Worm (Caenorhabditis elegans) whole organism, L2 larva: ENCODE data around the gene ifp-1.

Experiments used
- C34F6.9 ChIP-seq: fragments of 150-350 bp; optimal IDR thresholded peaks from 2 replicates; lab custom pipeline; 2014; ENCODE audit warnings: missing biosample characterization, missing genetic modification characterization
- F13H6.1 ChIP-seq: sonication (generic microtip); optimal IDR thresholded peaks from 2 replicates; lab custom pipeline; 2016; ENCODE audit warnings: missing genetic modification characterization, missing compliant biosample characterization
- R02D3.7 ChIP-seq: fragments of 150-350 bp; optimal IDR thresholded peaks from 2 replicates; lab custom pipeline; 2014; ENCODE audit warnings: missing biosample characterization, missing genetic modification characterization
- ZK546.5 ChIP-seq: sonication (generic microtip); optimal IDR thresholded peaks from 2 replicates; lab custom pipeline; 2017; ENCODE audit warnings: missing biosample characterization, missing genetic modification characterization
- aly-2 ChIP-seq: fragments of 150-350 bp; optimal IDR thresholded peaks from 2 replicates; lab custom pipeline; 2014; ENCODE audit warnings: missing biosample characterization, missing genetic modification characterization
- ama-1 ChIP-seq: fragments of 150-350 bp; optimal IDR thresholded peaks from 2 replicates; lab custom pipeline; 2018; ENCODE audit warnings: inconsistent platforms
- blmp-1 ChIP-seq: sonication (generic microtip); optimal IDR thresholded peaks from 2 replicates; lab custom pipeline; 2017; ENCODE audit warnings: missing genetic modification characterization, mild to moderate bottlenecking, missing compliant biosample characterization, antibody characterized with exemption, moderate library complexity; ENCODE audit not compliant: insufficient read depth
- ceh-16 ChIP-seq: fragments of 150-350 bp; optimal IDR thresholded peaks from 2 replicates; lab custom pipeline; 2014; ENCODE audit warnings: missing biosample characterization, missing genetic modification characterization
- ceh-82 ChIP-seq: fragments of 150-350 bp; optimal IDR thresholded peaks from 2 replicates; lab custom pipeline; 2014; ENCODE audit warnings: missing biosample characterization, missing genetic modification characterization
- crh-2 ChIP-seq: sonication (generic microtip); optimal IDR thresholded peaks from 2 replicates; lab custom pipeline; 2017; ENCODE audit warnings: missing biosample characterization, missing genetic modification characterization
- dmd-4 ChIP-seq: sonication (generic microtip); optimal IDR thresholded peaks from 2 replicates; lab custom pipeline; 2017; ENCODE audit warnings: missing biosample characterization, missing genetic modification characterization
- elt-1 ChIP-seq: fragments of 150-350 bp; optimal IDR thresholded peaks from 2 replicates; lab custom pipeline; 2014; ENCODE audit warnings: missing biosample characterization, missing genetic modification characterization
- elt-3 ChIP-seq: sonication (generic microtip); optimal IDR thresholded peaks from 2 replicates; lab custom pipeline; 2017; ENCODE audit warnings: missing biosample characterization, missing genetic modification characterization
- fos-1 ChIP-seq: fragments of 150-350 bp; optimal IDR thresholded peaks from 2 replicates; lab custom pipeline; 2014; ENCODE audit warnings: missing biosample characterization, missing genetic modification characterization
- gmeb-1 ChIP-seq: fragments of 150-350 bp; optimal IDR thresholded peaks from 2 replicates; lab custom pipeline; 2014; ENCODE audit warnings: missing biosample characterization, missing genetic modification characterization
- lin-13 ChIP-seq: fragments of 150-350 bp; optimal IDR thresholded peaks from 2 replicates; lab custom pipeline; 2014; ENCODE audit warnings: missing biosample characterization, missing genetic modification reagents, missing genetic modification characterization
- lin-39 ChIP-seq: fragments of 150-350 bp; optimal IDR thresholded peaks from 2 replicates; lab custom pipeline; 2014; ENCODE audit warnings: missing biosample characterization, missing genetic modification reagents, missing genetic modification characterization
- lsy-2 ChIP-seq, 2 experiments: fragments of 150-350 bp in 1 of 2; sonication (generic microtip) in 1 of 2; optimal IDR thresholded peaks; 2 replicates each; lab custom pipeline; 2014 to 2017; ENCODE audit warnings: missing biosample characterization in 2 of 2, missing genetic modification characterization in 2 of 2
- mab-5 ChIP-seq: fragments of 150-350 bp; optimal IDR thresholded peaks from 2 replicates; lab custom pipeline; 2014; ENCODE audit warnings: missing biosample characterization, missing genetic modification characterization
- mbf-1 ChIP-seq: sonication (generic microtip); optimal IDR thresholded peaks from 2 replicates; lab custom pipeline; 2017; ENCODE audit warnings: missing biosample characterization, missing genetic modification characterization
- mdl-1 ChIP-seq, 2 experiments: fragments of 150-350 bp in 1 of 2; sonication (generic microtip) in 1 of 2; optimal IDR thresholded peaks; 2 replicates each; lab custom pipeline; 2017; ENCODE audit warnings: missing biosample characterization in 2 of 2, missing genetic modification characterization in 2 of 2
- nhr-10 ChIP-seq: sonication (generic microtip); optimal IDR thresholded peaks from 2 replicates; lab custom pipeline; 2017; ENCODE audit warnings: missing biosample characterization, missing genetic modification characterization
- nhr-11 ChIP-seq: fragments of 150-350 bp; optimal IDR thresholded peaks from 2 replicates; lab custom pipeline; 2014; ENCODE audit warnings: missing biosample characterization, missing genetic modification characterization
- nhr-129 ChIP-seq: fragments of 150-350 bp; optimal IDR thresholded peaks from 2 replicates; lab custom pipeline; 2014; ENCODE audit warnings: missing biosample characterization, missing genetic modification characterization
- nhr-21 ChIP-seq: fragments of 150-350 bp; optimal IDR thresholded peaks from 2 replicates; lab custom pipeline; 2014; ENCODE audit warnings: missing biosample characterization, missing genetic modification characterization
- nhr-23 ChIP-seq: fragments of 150-350 bp; optimal IDR thresholded peaks from 2 replicates; lab custom pipeline; 2014; ENCODE audit warnings: missing biosample characterization, missing genetic modification reagents, missing genetic modification characterization
- nhr-237 ChIP-seq: fragments of 150-350 bp; optimal IDR thresholded peaks from 2 replicates; lab custom pipeline; 2014; ENCODE audit warnings: missing biosample characterization, missing genetic modification characterization
- nhr-25 ChIP-seq: fragments of 150-350 bp; sonication (generic microtip); optimal IDR thresholded peaks from 3 replicates; lab custom pipeline; 2014; ENCODE audit warnings: missing biosample characterization, missing genetic modification characterization
- nhr-6 ChIP-seq: fragments of 150-350 bp; optimal IDR thresholded peaks from 2 replicates; lab custom pipeline; 2014; ENCODE audit warnings: missing biosample characterization, missing genetic modification characterization
- nhr-77 ChIP-seq: fragments of 150-350 bp; optimal IDR thresholded peaks from 2 replicates; lab custom pipeline; 2014; ENCODE audit warnings: missing biosample characterization, missing genetic modification characterization
- peb-1 ChIP-seq: fragments of 150-350 bp; optimal IDR thresholded peaks from 2 replicates; lab custom pipeline; 2014; ENCODE audit warnings: missing biosample characterization, missing genetic modification characterization
- sem-4 ChIP-seq: fragments of 150-350 bp; optimal IDR thresholded peaks from 2 replicates; lab custom pipeline; 2014; ENCODE audit warnings: missing biosample characterization, missing genetic modification reagents, missing genetic modification characterization
- skn-1 ChIP-seq: sonication (generic microtip); optimal IDR thresholded peaks from 2 replicates; lab custom pipeline; 2017; ENCODE audit warnings: missing biosample characterization, missing genetic modification characterization
- sma-3 ChIP-seq: sonication (generic microtip); optimal IDR thresholded peaks from 2 replicates; lab custom pipeline; 2016; ENCODE audit warnings: missing genetic modification reagents, missing genetic modification characterization, missing compliant biosample characterization
- sma-9 ChIP-seq, 2 experiments: fragments of 150-350 bp in 1 of 2; sonication (generic microtip) in 1 of 2; optimal IDR thresholded peaks; 2 replicates each; lab custom pipeline; 2014 to 2016; ENCODE audit warnings: missing genetic modification characterization in 2 of 2, mild to moderate bottlenecking in 1 of 2, missing biosample characterization in 1 of 2, missing compliant biosample characterization in 1 of 2, missing genetic modification reagents in 1 of 2, moderate library complexity in 1 of 2
- snpc-4 ChIP-seq: fragments of 150-350 bp; optimal IDR thresholded peaks from 2 replicates; lab custom pipeline; 2014; ENCODE audit warnings: missing biosample characterization, missing genetic modification characterization
- unc-55 ChIP-seq: fragments of 150-350 bp; sonication (generic microtip); optimal IDR thresholded peaks from 3 replicates; lab custom pipeline; 2014; ENCODE audit warnings: missing biosample characterization, missing genetic modification reagents, missing genetic modification characterization
- unc-62 ChIP-seq: fragments of 150-350 bp; optimal IDR thresholded peaks from 2 replicates; lab custom pipeline; 2014; ENCODE audit warnings: missing biosample characterization, missing genetic modification reagents, missing genetic modification characterization
- zag-1 ChIP-seq: fragments of 150-350 bp; optimal IDR thresholded peaks from 2 replicates; lab custom pipeline; 2014; ENCODE audit warnings: missing biosample characterization, missing genetic modification characterization
- ztf-11 ChIP-seq: sonication (generic microtip); optimal IDR thresholded peaks from 2 replicates; lab custom pipeline; 2017; ENCODE audit warnings: missing biosample characterization, missing genetic modification characterization

ifp-1 gene

DNA sequence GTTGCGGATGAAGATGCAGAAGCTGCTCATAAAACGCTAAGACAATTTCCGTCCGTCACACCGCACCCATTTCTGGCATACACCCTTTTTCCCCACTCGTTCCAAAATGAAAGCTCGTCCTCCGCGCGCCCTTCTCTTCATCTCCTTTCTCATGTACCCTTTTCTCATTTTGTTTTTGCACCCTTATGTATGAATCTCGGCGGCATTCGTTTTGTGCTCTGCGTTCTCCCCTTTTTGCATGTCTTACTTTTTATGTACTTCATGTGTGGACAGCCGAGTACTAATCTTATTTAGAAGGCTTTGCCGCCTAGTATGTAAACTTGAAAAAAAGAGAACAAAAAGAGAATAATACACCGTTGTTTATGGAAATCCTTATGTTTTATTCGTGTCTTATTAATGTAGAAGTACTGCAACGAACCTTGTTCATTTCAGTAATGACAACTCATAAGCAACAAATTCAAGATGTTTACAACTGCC is 31.8 kb downstream of the ifp-1 start, which contains the start of gene F34H10.4:
TSS of gene F34H10.4 (plus strand) at position 427 of the 477 bp plus-strand sequence.
- no peak for TF ChIP-seq unc-62
- TF ChIP-seq zag-1 (tag; lab: Kevin White, UChicago), result no peak
- TF ChIP-seq nhr-129 (tag; lab: Kevin White, UChicago), result no peak
- no peak for TF ChIP-seq elt-3 (tag; lab: Kevin White, UChicago)
- TF ChIP-seq peb-1 (tag; lab: Kevin White, UChicago), result no peak
- no peak for TF ChIP-seq nhr-10 (tag; lab: Kevin White, UChicago)
- no peak for TF ChIP-seq nhr-23 (tag; lab: Kevin White, UChicago)
- no peak for TF ChIP-seq aly-2 (tag; lab: Kevin White, UChicago)
- no peak for TF ChIP-seq ceh-82 (tag; lab: Kevin White, UChicago)
- TF ChIP-seq ZK546.5, result no peak

ce11 chrX:9642775-9643461 is 37.1 kb downstream of the ifp-1 start:
- TF ChIP-seq ceh-16 (tag; lab: Kevin White, UChicago) (no peak), nhr-237 (tag; lab: Kevin White, UChicago) (no peak), ceh-82 (tag; lab: Kevin White, UChicago) (no peak), mdl-1 (tag; optimal IDR thresholded peaks at IDR 0.05; lab: Kevin White, UChicago) (no peak), ZK546.5 (no peak), blmp-1 (peak; percentile 74), lsy-2 (tag; optimal IDR thresholded peaks at IDR 0.05; lab: Kevin White, UChicago) (no peak), crh-2 (peak; percentile 26), nhr-77 (tag; lab: Kevin White, UChicago) (no peak), C34F6.9 (tag; lab: Kevin White, UChicago) (peak; percentile 21), elt-3 (tag; lab: Kevin White, UChicago) (no peak), dmd-4 (tag; lab: Kevin White, UChicago) (no peak), nhr-11 (no peak), nhr-6 (tag; lab: Kevin White, UChicago) (peak; percentile 11), fos-1 (tag; lab: Kevin White, UChicago) (no peak), nhr-21 (tag; lab: Kevin White, UChicago) (peak; percentile 6), nhr-10 (tag; lab: Kevin White, UChicago) (no peak), nhr-25 (tag; lab: Kevin White, UChicago) (peak; percentile 89), unc-55 (peak; percentile 43), snpc-4 (tag; lab: Kevin White, UChicago) (no peak), nhr-129 (tag; lab: Kevin White, UChicago) (peak; percentile 61), sma-3 (GFP tag; lab: Kevin White, UChicago) (peak; percentile 30), sma-9 (GFP tag; optimal IDR thresholded peaks at IDR 0.05; lab: Kevin White, UChicago) (peak; percentile 64), sma-9 (tag; optimal IDR thresholded peaks at IDR 0.05; lab: Kevin White, UChicago) (no peak), unc-62 (no peak)

DNA sequence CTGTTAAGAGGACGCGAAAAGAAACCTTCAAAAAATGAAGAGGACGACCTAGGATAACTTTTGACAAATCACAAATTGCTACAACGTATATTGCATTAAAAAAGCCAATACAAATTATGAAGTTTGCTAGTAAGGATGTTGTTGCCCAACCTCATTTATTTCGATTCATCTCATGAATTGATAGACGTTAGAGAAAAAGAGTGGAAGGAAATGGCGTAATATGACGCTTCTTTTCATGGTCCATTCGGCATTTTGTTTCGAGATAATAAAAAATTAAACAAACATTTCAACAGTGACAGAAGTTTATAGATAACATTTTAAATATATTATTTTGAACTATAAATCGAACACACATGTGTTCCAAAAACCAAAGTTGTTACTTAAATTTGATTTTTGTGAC is 39.1 kb downstream of the ifp-1 start:
- TF ChIP-seq nhr-77 (tag; lab: Kevin White, UChicago), result no peak
- TF ChIP-seq ZK546.5, result no peak
- peak; percentile 56 for TF ChIP-seq nhr-129 (tag; lab: Kevin White, UChicago)
- TF ChIP-seq sma-9 (GFP tag; optimal IDR thresholded peaks at IDR 0.05; lab: Kevin White, UChicago), result peak; percentile 21
- TF ChIP-seq sma-9 (tag; optimal IDR thresholded peaks at IDR 0.05; lab: Kevin White, UChicago), result no peak
- TF ChIP-seq lsy-2 (tag; optimal IDR thresholded peaks at IDR 0.05; lab: Kevin White, UChicago), result peak in 1 of 2 experiments; percentile 33
- no peak for TF ChIP-seq skn-1
- no peak for TF ChIP-seq sma-3 (GFP tag; lab: Kevin White, UChicago)
- TF ChIP-seq nhr-25 (tag; lab: Kevin White, UChicago), result no peak
- TF ChIP-seq fos-1 (tag; lab: Kevin White, UChicago), result no peak
- TF ChIP-seq R02D3.7 (tag; lab: Kevin White, UChicago), result no peak

DNA sequence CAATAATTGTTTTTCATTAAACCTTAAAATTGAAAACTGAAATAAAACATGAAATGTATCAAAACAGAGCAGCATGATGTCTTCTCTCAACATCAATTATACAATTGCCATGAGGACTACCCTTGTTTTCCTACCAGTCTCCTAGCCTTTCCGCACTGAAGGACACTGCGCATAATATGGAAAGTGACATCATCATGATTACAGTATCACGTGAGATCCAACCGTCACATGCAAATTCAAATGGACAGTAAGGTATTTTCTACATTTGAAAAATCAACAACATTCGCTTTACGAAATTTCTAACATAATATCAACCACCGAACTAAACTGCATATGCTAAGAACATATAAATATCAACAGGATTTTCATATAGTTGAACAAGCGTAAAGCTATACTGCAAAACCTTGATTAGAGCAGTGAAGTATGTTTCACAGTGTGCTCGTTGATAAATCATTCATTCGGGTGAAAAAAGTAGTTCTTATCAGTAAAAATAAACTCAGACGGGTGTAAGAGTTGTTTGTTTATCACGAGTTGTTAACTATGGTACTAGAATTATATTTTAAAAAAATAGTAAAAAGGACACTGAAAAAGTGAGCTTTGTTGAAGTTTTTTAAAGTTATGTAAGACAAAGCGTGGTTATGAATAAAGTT is 41.0 kb downstream of the ifp-1 start:
- TF ChIP-seq gmeb-1 (tag; lab: Kevin White, UChicago) (peak; percentile 24), mdl-1 (tag; optimal IDR thresholded peaks at IDR 0.05; lab: Kevin White, UChicago) (no peak), lin-13 (GFP tag; lab: Kevin White, UChicago) (no peak), F13H6.1 (tag; lab: Kevin White, UChicago) (no peak), lin-39 (no peak), crh-2 (peak; percentile 7), blmp-1 (no peak), mbf-1 (tag; lab: Kevin White, UChicago) (no peak), sma-3 (GFP tag; lab: Kevin White, UChicago) (peak; percentile 24), nhr-21 (tag; lab: Kevin White, UChicago) (no peak), dmd-4 (tag; lab: Kevin White, UChicago) (no peak), ama-1 (lab: Kevin White, UChicago) (no peak), ztf-11 (tag; lab: Kevin White, UChicago) (no peak), nhr-237 (tag; lab: Kevin White, UChicago) (no peak), ceh-16 (tag; lab: Kevin White, UChicago) (peak; percentile 18), zag-1 (tag; lab: Kevin White, UChicago) (no peak), elt-1 (tag; lab: Kevin White, UChicago) (no peak), unc-62 (no peak), nhr-77 (tag; lab: Kevin White, UChicago) (no peak), aly-2 (tag; lab: Kevin White, UChicago) (no peak), mab-5 (tag; lab: Kevin White, UChicago) (no peak), ZK546.5 (no peak), sem-4 (no peak), nhr-10 (tag; lab: Kevin White, UChicago) (no peak), skn-1 (no peak), peb-1 (tag; lab: Kevin White, UChicago) (no peak), nhr-6 (tag; lab: Kevin White, UChicago) (no peak), unc-55 (no peak)
